Worm (Caenorhabditis elegans) whole organism, L4 larva: ENCODE measurements around the gene ptb-1.

Experiments used
- R02D3.7 ChIP-seq: fragments of 150-350 bp; sonication (generic microtip); optimal IDR thresholded peaks from 3 replicates; lab custom pipeline; 2014; ENCODE audit warnings: missing biosample characterization, missing genetic modification characterization
- cey-2 ChIP-seq: sonication (generic microtip); optimal IDR thresholded peaks from 3 replicates; lab custom pipeline; 2017; ENCODE audit warnings: missing genetic modification characterization, mild to moderate bottlenecking, missing compliant biosample characterization, antibody characterized with exemption, borderline replicate concordance; ENCODE audit not compliant: insufficient read depth
- lin-39 ChIP-seq: fragments of 150-350 bp; optimal IDR thresholded peaks from 2 replicates; lab custom pipeline; 2014; ENCODE audit warnings: missing biosample characterization, missing genetic modification reagents, missing genetic modification characterization
- lsy-2 ChIP-seq, 2 experiments: fragments of 150-350 bp in 1 of 2; sonication (generic microtip) in 1 of 2; optimal IDR thresholded peaks; 2 replicates each; lab custom pipeline; 2014 to 2017; ENCODE audit warnings: missing biosample characterization in 2 of 2, missing genetic modification characterization in 2 of 2
- mdl-1 ChIP-seq, 2 experiments: fragments of 150-350 bp in 1 of 2; sonication (generic microtip) in 1 of 2; optimal IDR thresholded peaks; 2 replicates each; lab custom pipeline; 2014 to 2017; ENCODE audit warnings: missing biosample characterization in 2 of 2, missing genetic modification characterization in 2 of 2
- nhr-237 ChIP-seq: sonication (generic microtip); optimal IDR thresholded peaks from 2 replicates; lab custom pipeline; 2017; ENCODE audit warnings: missing biosample characterization, missing genetic modification characterization
- nhr-28 ChIP-seq: fragments of 150-350 bp; optimal IDR thresholded peaks from 2 replicates; lab custom pipeline; 2014; ENCODE audit warnings: missing biosample characterization, missing genetic modification characterization

DNA sequence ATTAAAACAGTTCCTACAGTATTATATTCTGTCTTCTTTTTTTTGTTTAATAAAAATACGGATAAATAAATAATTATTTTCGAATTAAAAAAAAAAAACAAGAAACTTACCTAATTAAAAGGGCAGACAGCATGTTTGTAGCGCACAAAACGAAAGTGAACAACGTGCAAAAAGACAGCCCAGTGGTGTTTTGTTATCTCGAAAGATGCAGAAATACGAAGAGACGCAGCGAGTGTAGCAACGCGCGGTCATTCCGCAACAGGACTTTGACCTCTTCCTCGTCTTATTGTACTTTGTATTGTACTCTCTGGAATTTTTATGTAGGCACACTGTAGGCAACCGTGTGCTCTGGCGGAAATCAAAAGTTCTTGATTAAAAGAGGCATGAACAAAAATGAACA, 18.3 kb downstream of the ptb-1 start, which contains the start of gene gbh-1:
- TF ChIP-seq lin-39 (tag; lab: Kevin White, UChicago), result no peak
- TF ChIP-seq nhr-28 (tag; lab: Kevin White, UChicago), result peak; percentile 99
- no peak for TF ChIP-seq lsy-2 (tag; optimal IDR thresholded peaks at IDR 0.05; lab: Kevin White, UChicago)
- TF ChIP-seq R02D3.7, result no peak
- TF ChIP-seq cey-2 (tag; lab: Kevin White, UChicago), result no peak
- TF ChIP-seq nhr-237 (tag; lab: Kevin White, UChicago), result no peak
- peak in 1 of 2 experiments; percentile 73 for TF ChIP-seq mdl-1 (tag; optimal IDR thresholded peaks at IDR 0.05; lab: Kevin White, UChicago)
